Worm (Caenorhabditis elegans) whole organism, late embryonic: ENCODE results near the gene Y7A9A.1.
A peak's percentile ranks its signal among the peaks of the same experiment; 100 is the strongest.

Source experiments
- F13H6.1 ChIP-seq: sonication (generic microtip); optimal IDR thresholded peaks from 2 replicates; lab custom pipeline; 2016; ENCODE audit warnings: missing genetic modification characterization, missing compliant biosample characterization
- Y22D7AL.16 ChIP-seq: sonication (generic microtip); optimal IDR thresholded peaks from 2 replicates; lab custom pipeline; 2016; ENCODE audit warnings: missing genetic modification characterization, missing compliant biosample characterization
- ceh-18 ChIP-seq: sonication (generic microtip); optimal IDR thresholded peaks from 2 replicates; lab custom pipeline; 2016; ENCODE audit warnings: missing genetic modification characterization, missing compliant biosample characterization
- ceh-2 ChIP-seq: sonication (generic microtip); optimal IDR thresholded peaks from 2 replicates; lab custom pipeline; 2016; ENCODE audit warnings: missing genotype, missing genetic modification characterization, missing compliant biosample characterization
- ceh-22 ChIP-seq: sonication (generic microtip); optimal IDR thresholded peaks from 2 replicates; lab custom pipeline; 2017; ENCODE audit warnings: missing biosample characterization, missing genetic modification characterization
- ceh-30 ChIP-seq: fragments of 150-350 bp; optimal IDR thresholded peaks from 2 replicates; lab custom pipeline; 2014; ENCODE audit warnings: missing biosample characterization, missing genetic modification characterization
- ceh-6 ChIP-seq: fragments of 200-800 bp; sonication (Bioruptor generic); optimal IDR thresholded peaks from 2 replicates; lab custom pipeline; 2018; ENCODE audit warnings: mild to moderate bottlenecking, missing genetic modification characterization, missing compliant biosample characterization
- ceh-9 ChIP-seq: sonication (generic microtip); optimal IDR thresholded peaks from 2 replicates; lab custom pipeline; 2016; ENCODE audit warnings: mild to moderate bottlenecking, missing genetic modification characterization, inconsistent platforms, missing compliant biosample characterization
- dmd-4 ChIP-seq: sonication (generic microtip); optimal IDR thresholded peaks from 2 replicates; lab custom pipeline; 2016; ENCODE audit warnings: borderline replicate concordance, missing genetic modification characterization, missing compliant biosample characterization
- dve-1 ChIP-seq: sonication (generic microtip); optimal IDR thresholded peaks from 2 replicates; lab custom pipeline; 2017; ENCODE audit warnings: antibody characterized with exemption, mild to moderate bottlenecking, missing genetic modification characterization, missing compliant biosample characterization
- elt-2 ChIP-seq: sonication (generic microtip); optimal IDR thresholded peaks from 2 replicates; lab custom pipeline; 2016; ENCODE audit warnings: missing genetic modification reagents, missing genetic modification characterization, missing compliant biosample characterization
- fkh-10 ChIP-seq: fragments of 150-350 bp; optimal IDR thresholded peaks from 2 replicates; lab custom pipeline; 2014; ENCODE audit warnings: missing biosample characterization, missing genetic modification reagents, missing genetic modification characterization
- hlh-15 ChIP-seq: sonication (generic microtip); optimal IDR thresholded peaks from 2 replicates; lab custom pipeline; 2016; ENCODE audit warnings: missing genetic modification characterization, missing compliant biosample characterization
- hlh-30 ChIP-seq: sonication (generic microtip); optimal IDR thresholded peaks from 2 replicates; lab custom pipeline; 2017; ENCODE audit warnings: antibody characterized with exemption, missing genetic modification characterization, missing compliant biosample characterization; ENCODE audit not compliant: insufficient read depth
- madf-2 ChIP-seq: sonication (generic microtip); optimal IDR thresholded peaks from 2 replicates; lab custom pipeline; 2017; ENCODE audit warnings: missing genetic modification characterization, missing compliant biosample characterization
- mec-3 ChIP-seq: sonication (generic microtip); optimal IDR thresholded peaks from 2 replicates; lab custom pipeline; 2016; ENCODE audit warnings: borderline replicate concordance, missing genetic modification characterization, missing compliant biosample characterization
- nhr-11 ChIP-seq: fragments of 150-350 bp; optimal IDR thresholded peaks from 2 replicates; lab custom pipeline; 2014; ENCODE audit warnings: missing biosample characterization, missing genetic modification characterization
- nhr-232 ChIP-seq: sonication (generic microtip); optimal IDR thresholded peaks from 2 replicates; lab custom pipeline; 2016; ENCODE audit warnings: missing genetic modification characterization, missing compliant biosample characterization
- npax-4 ChIP-seq: sonication (generic microtip); optimal IDR thresholded peaks from 2 replicates; lab custom pipeline; 2016; ENCODE audit warnings: missing genetic modification characterization, missing compliant biosample characterization
- pha-4 ChIP-seq: fragments of 150-350 bp; optimal IDR thresholded peaks from 2 replicates; lab custom pipeline; 2018; ENCODE audit warnings: missing biosample characterization, missing genetic modification reagents, missing genetic modification characterization
- pqm-1 ChIP-seq: sonication (generic microtip); optimal IDR thresholded peaks from 2 replicates; lab custom pipeline; 2016; ENCODE audit warnings: missing genetic modification characterization, missing compliant biosample characterization
- ref-2 ChIP-seq: sonication (generic microtip); optimal IDR thresholded peaks from 2 replicates; lab custom pipeline; 2016; ENCODE audit warnings: missing genetic modification characterization, missing compliant biosample characterization
- rnt-1 ChIP-seq: sonication (generic microtip); optimal IDR thresholded peaks from 2 replicates; lab custom pipeline; 2016; ENCODE audit warnings: missing genetic modification characterization, missing compliant biosample characterization
- sox-2 ChIP-seq: fragments of 200-800 bp; sonication (Bioruptor generic); IDR thresholded peaks from 2 replicates; pipeline ENCODE4 v1.3.6; 2022; ENCODE audit warnings: missing genetic modification reagents, missing genetic modification characterization, missing compliant biosample characterization
- syd-9 ChIP-seq: sonication (generic microtip); optimal IDR thresholded peaks from 2 replicates; lab custom pipeline; 2016; ENCODE audit warnings: mild to moderate bottlenecking, missing genetic modification characterization, moderate library complexity, missing compliant biosample characterization
- ttx-3 ChIP-seq: sonication (generic microtip); optimal IDR thresholded peaks from 2 replicates; lab custom pipeline; 2016; ENCODE audit warnings: missing genetic modification reagents, missing genetic modification characterization, missing compliant biosample characterization
- unc-3 ChIP-seq, 2 experiments: fragments of 200-800 bp in 1 of 2; sonication (Bioruptor generic) in 1 of 2; sonication (generic microtip) in 1 of 2; conservative IDR thresholded peaks in 1 of 2; optimal IDR thresholded peaks in 1 of 2; 2 replicates each; pipeline versions ENCODE4 v1.3.6 to Lab custom; 2016 to 2022; ENCODE audit warnings: missing compliant biosample characterization in 2 of 2, missing genetic modification characterization in 2 of 2, missing genetic modification reagents in 1 of 2
- unc-55 ChIP-seq: sonication (generic microtip); optimal IDR thresholded peaks from 2 replicates; lab custom pipeline; 2017; ENCODE audit warnings: missing biosample characterization, missing genetic modification reagents, missing genetic modification characterization
- unc-86 ChIP-seq: sonication (generic microtip); optimal IDR thresholded peaks from 2 replicates; lab custom pipeline; 2016; ENCODE audit warnings: missing genetic modification characterization, missing compliant biosample characterization

Y7A9A.1 gene

DNA sequence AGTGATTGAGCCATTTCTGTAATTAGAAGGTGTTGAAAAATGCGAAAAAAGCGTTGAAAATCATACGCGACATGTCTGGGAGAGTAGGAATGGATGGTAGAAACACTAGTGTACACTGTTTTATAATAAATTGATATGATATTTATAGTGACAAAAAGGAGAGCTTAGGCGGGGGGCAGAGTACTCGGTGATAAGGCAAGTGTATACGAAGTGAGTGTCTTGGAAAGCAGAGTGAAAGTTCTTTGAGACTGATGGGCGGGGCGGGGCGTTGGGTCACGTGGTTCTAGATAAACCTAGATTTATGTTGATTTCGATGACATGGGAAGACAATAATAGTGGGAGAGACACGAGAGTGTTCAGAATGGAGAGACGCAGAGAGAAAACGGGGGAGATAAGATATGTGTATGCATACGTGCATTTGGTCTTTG is 26.2 kb upstream of the Y7A9A.1 start, which contains the start of gene gln-3:
Gene gln-3 (minus strand): TSS at position 73 of the 428 bp plus-strand sequence.
- TF ChIP-seq elt-2 (tag; lab: Kevin White, UChicago) (peak; percentile 84), ceh-2 (tag; lab: Kevin White, UChicago) (no peak), hlh-30 (peak; percentile 77), madf-2 (tag; lab: Kevin White, UChicago) (no peak), ceh-30 (no peak)
- TF ChIP-seq, all 69 proteins: peak for 2

DNA sequence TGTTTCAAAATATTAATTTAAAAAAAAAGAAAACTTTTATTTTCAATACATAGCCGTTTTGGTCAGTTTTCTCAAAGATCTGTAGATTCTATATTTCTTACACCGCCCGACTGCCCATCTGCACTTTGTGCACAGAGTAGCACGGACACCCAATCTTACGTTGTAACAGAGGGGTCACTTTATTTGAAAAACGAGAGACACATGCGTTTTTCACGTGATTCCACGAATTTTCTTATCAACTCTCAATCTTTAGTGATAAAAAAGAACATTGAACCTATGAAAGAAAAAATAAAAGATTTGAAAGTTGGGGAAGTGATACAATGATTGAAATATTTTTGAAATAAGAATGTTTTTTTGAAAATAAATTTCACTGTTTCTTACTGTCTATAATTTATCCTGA is 25.5 kb upstream of the Y7A9A.1 start:
- TF ChIP-seq pha-4 (tag; lab: Kevin White, UChicago) (no peak), unc-3 (GFP tag; conservative IDR thresholded peaks at IDR 0.05; lab: Robert Waterston, UW) (no peak), unc-3 (tag; optimal IDR thresholded peaks at IDR 0.05; lab: Kevin White, UChicago) (no peak), ceh-6 (GFP tag; lab: Kevin White, UChicago) (no peak), ttx-3 (tag; lab: Kevin White, UChicago) (no peak), mec-3 (tag; lab: Kevin White, UChicago) (no peak), unc-86 (tag; lab: Kevin White, UChicago) (no peak), nhr-232 (tag; lab: Kevin White, UChicago) (no peak), syd-9 (no peak), sox-2 (GFP tag; lab: Robert Waterston, UW) (no peak)

DNA sequence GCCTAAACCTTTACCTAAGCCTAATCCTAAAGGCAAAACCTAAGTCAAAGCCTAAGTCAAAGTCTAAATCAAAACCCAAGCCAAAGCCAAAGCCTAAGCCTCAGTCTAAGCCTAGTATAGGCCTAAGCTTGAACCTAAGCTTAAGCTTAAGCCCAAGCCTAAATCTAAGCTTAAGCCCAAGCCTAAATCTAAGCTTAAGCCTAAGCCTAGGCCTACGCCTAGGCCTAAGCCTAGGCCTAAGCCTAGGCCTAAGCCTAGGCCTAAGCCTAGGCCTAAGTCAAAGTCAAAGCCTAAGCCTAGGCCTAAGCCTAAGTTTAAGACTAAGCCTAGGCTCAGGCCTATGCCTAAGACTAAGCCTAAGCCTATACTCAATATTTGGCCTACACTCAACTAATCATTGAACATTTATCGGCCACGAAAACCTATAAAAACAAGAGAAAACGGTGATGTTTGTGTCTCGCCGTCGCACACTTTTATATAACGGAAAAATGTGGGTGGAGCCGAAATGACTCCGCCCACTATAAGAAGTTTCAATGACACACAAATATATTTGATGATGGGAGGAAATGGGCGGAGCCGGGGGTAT is 23.9 kb upstream of the Y7A9A.1 start:
- TF ChIP-seq pqm-1 (tag; lab: Kevin White, UChicago) (no peak), dve-1 (tag; lab: Kevin White, UChicago) (peak; percentile 95)

DNA sequence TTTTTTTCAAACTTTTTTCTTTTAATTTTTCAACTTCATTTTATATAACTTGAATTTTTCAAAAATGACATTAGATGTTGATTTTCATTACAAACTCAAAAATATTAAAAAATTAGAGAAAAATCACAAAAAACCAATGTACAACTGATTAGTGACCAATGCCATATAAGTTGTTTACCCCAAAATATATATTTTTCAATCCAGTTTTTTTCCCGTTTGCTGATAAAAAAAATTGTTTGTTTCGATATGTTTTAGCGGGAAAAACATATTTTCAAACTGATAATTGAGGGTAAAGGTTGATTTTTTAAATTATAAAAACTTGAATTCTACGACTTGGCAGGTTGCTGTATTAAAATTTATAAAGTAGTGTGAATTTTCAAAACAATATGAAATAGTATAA is 20.0 kb upstream of the Y7A9A.1 start:
- TF ChIP-seq ceh-2 (tag; lab: Kevin White, UChicago) (no peak), ceh-22 (tag; lab: Kevin White, UChicago) (no peak), dmd-4 (tag; lab: Kevin White, UChicago) (no peak), fkh-10 (no peak), ceh-9 (no peak), pqm-1 (tag; lab: Kevin White, UChicago) (no peak), rnt-1 (tag; lab: Kevin White, UChicago) (no peak)

DNA sequence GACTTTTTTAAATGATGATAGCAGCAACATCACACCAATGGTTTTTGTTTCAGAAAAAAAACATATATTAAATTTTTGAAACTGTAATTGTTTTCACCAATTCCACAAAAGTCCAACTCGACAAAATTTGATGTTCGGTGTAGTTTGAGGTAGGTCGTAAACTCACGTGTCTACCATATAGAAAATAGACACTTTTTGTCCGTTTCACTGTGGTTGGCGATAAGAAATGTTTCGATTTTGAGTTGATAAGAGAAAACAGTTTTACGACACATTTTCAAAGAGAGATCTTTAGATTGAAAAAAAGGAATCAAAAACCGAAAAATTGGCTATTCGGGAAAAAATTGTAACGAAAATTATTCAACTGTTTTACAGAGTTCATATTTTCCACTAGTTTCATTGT is 18.4 kb upstream of the Y7A9A.1 start:
- peak; percentile 59 for TF ChIP-seq elt-2 (tag; lab: Kevin White, UChicago)
- TF ChIP-seq madf-2 (tag; lab: Kevin White, UChicago), result no peak

DNA sequence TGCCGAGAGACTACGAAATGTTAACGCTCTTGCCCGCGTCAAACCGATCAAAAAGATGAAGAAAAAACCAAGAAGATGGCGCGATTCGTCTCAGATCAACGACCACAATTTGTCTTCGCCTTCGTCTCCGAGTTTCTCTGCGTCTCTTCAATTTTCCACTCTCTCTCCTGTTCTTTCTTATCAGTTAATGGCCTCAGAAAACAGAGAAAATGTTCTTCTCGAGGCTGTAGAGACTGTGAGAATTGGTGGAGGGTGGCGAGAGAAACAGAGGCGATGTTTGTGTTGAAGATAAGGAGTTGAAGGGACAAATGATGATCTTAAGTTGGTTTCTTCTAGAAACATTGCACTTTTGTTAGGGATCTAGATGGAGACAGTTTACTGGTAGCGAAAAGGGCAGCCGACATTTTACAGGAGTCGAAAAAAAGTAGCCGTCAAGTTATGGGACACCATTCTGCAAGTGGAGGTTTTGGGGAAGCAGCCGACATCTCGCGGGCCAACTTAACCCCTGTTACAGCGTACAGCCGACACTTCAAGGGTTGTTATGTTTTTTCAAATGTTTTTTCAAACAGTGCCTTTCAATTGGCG is 15.8 kb upstream of the Y7A9A.1 start:
- peak; percentile 94 for TF ChIP-seq elt-2 (tag; lab: Kevin White, UChicago)
- peak; percentile 36 for TF ChIP-seq pqm-1 (tag; lab: Kevin White, UChicago)
- no peak for TF ChIP-seq madf-2 (tag; lab: Kevin White, UChicago)
- TF ChIP-seq nhr-11 (tag; lab: Kevin White, UChicago), result no peak
- no peak for TF ChIP-seq ref-2
- TF ChIP-seq ceh-18 (tag; lab: Kevin White, UChicago), result peak; percentile 36

DNA sequence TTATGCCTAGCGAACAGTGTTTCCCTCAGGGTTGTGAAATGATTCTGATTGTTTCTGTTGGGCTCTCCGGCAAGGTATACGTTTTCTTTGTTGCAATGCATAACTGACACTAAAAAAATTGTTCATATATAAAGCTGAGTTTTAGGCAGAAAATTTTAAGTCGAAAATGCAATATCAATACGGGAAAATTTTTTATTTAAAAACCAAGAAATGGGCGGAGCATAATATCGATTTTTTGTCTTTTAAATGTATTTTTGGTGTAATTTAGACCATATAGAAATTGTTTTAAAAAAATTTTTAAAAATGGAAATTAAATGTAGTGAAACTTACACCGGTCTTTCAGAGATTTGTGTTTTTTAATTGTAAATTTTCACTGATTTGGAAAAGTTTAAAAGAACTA is 12.3 kb upstream of the Y7A9A.1 start, which contains the start of gene Y105C5B.1413:
Gene Y105C5B.1413 (minus strand): TSS at position 101 of the 400 bp plus-strand sequence.
- TF ChIP-seq unc-3 (GFP tag; conservative IDR thresholded peaks at IDR 0.05; lab: Robert Waterston, UW), result no peak
- no peak for TF ChIP-seq unc-3 (tag; optimal IDR thresholded peaks at IDR 0.05; lab: Kevin White, UChicago)
- no peak for TF ChIP-seq dve-1 (tag; lab: Kevin White, UChicago)
- no peak for TF ChIP-seq ref-2
- TF ChIP-seq Y22D7AL.16 (tag; lab: Kevin White, UChicago), result no peak
- TF ChIP-seq F13H6.1, result no peak
- TF ChIP-seq ceh-6 (GFP tag; lab: Kevin White, UChicago), result no peak
- no peak for TF ChIP-seq unc-86 (tag; lab: Kevin White, UChicago)
- no peak for TF ChIP-seq unc-55
- TF ChIP-seq npax-4 (tag; lab: Kevin White, UChicago), result no peak
- no peak for TF ChIP-seq hlh-15 (tag; lab: Kevin White, UChicago)
